Fruit fly (Drosophila melanogaster) whole organism, embryonic: ENCODE results near the gene SmD2.

Source experiments
- Blimp-1 ChIP-seq: fragments of 200-800 bp; sonication (Bioruptor generic); optimal IDR thresholded peaks from 3 replicates; lab custom pipeline; 2018; ENCODE audit warnings: missing biosample characterization, missing genetic modification characterization, mild to moderate bottlenecking, moderate library complexity, missing genetic modification reagents
- BtbVII ChIP-seq: fragments of 200-800 bp; sonication (Bioruptor generic); optimal IDR thresholded peaks from 3 replicates; lab custom pipeline; 2017; ENCODE audit warnings: missing biosample characterization, mild to moderate bottlenecking, missing genetic modification characterization
- CG1024 ChIP-seq: fragments of 200-800 bp; sonication (Bioruptor generic); IDR thresholded peaks from 2 replicates; pipeline ENCODE4 v1.3.6; 2022; ENCODE audit warnings: missing biosample characterization, missing genetic modification characterization
- CG10431 ChIP-seq: fragments of 200-800 bp; sonication (Bioruptor generic); optimal IDR thresholded peaks from 3 replicates; lab custom pipeline; 2018; ENCODE audit warnings: missing biosample characterization, mild to moderate bottlenecking, missing genetic modification characterization
- CG10979 ChIP-seq: fragments of 200-800 bp; sonication (Bioruptor generic); optimal IDR thresholded peaks from 2 replicates; lab custom pipeline; 2018; ENCODE audit warnings: missing biosample characterization, mild to moderate bottlenecking, missing genetic modification characterization, moderate library complexity
- CG11560 ChIP-seq: fragments of 200-800 bp; sonication (Bioruptor generic); IDR thresholded peaks from 3 replicates; pipeline ENCODE4 v1.3.6; 2022; ENCODE audit warnings: missing biosample characterization, missing genetic modification characterization
- CG12769 ChIP-seq: fragments of 200-800 bp; sonication (Bioruptor generic); optimal IDR thresholded peaks from 2 replicates; lab custom pipeline; 2019; ENCODE audit warnings: missing biosample characterization, mild to moderate bottlenecking, missing genetic modification characterization, moderate library complexity
- CG13296 ChIP-seq: fragments of 200-800 bp; sonication (Bioruptor generic); optimal IDR thresholded peaks from 3 replicates; lab custom pipeline; 2018; ENCODE audit warnings: missing biosample characterization, mild to moderate bottlenecking, missing genetic modification characterization
- CG14710 ChIP-seq: fragments of 200-800 bp; sonication (Bioruptor generic); optimal IDR thresholded peaks from 3 replicates; lab custom pipeline; 2019; ENCODE audit warnings: missing biosample characterization, mild to moderate bottlenecking, missing genetic modification characterization, moderate library complexity
- CG16863 ChIP-seq: fragments of 200-800 bp; sonication (Bioruptor generic); optimal IDR thresholded peaks from 3 replicates; lab custom pipeline; 2016; ENCODE audit warnings: missing biosample characterization, missing genetic modification characterization
- CG17612 ChIP-seq: fragments of 200-800 bp; sonication (Bioruptor generic); IDR thresholded peaks from 2 replicates; pipeline ENCODE4 v1.3.6; 2022; ENCODE audit warnings: missing biosample characterization, missing genetic modification characterization
- CG18011 ChIP-seq: fragments of 200-800 bp; sonication (Bioruptor generic); optimal IDR thresholded peaks from 2 replicates; lab custom pipeline; 2017; ENCODE audit warnings: missing biosample characterization, missing genetic modification characterization, mild to moderate bottlenecking, moderate library complexity, missing genotype
- CG30020 ChIP-seq: fragments of 200-800 bp; optimal IDR thresholded peaks from 2 replicates; lab custom pipeline; 2019; ENCODE audit warnings: missing biosample characterization, mild to moderate bottlenecking, missing genetic modification characterization, moderate library complexity
- CG32772 ChIP-seq: fragments of 200-800 bp; sonication (Bioruptor generic); IDR thresholded peaks from 2 replicates; pipeline ENCODE4 v1.3.6; 2022; ENCODE audit warnings: missing biosample characterization, missing genetic modification characterization
- CG3847 ChIP-seq: fragments of 200-800 bp; sonication (Bioruptor generic); IDR thresholded peaks from 2 replicates; pipeline ENCODE4 v1.3.6; 2022; ENCODE audit warnings: missing biosample characterization, missing genetic modification characterization
- CG6254 ChIP-seq: fragments of 200-800 bp; sonication (Bioruptor generic); optimal IDR thresholded peaks from 3 replicates; lab custom pipeline; 2017; ENCODE audit warnings: mild to moderate bottlenecking, missing biosample characterization, missing genetic modification reagents, missing genetic modification characterization
- CG7357 ChIP-seq: fragments of 200-800 bp; sonication (Bioruptor generic); IDR thresholded peaks from 3 replicates; pipeline ENCODE4 v1.3.6; 2022; ENCODE audit warnings: missing biosample characterization, missing genetic modification characterization
- CG7786 ChIP-seq: fragments of 200-800 bp; sonication (Bioruptor generic); optimal IDR thresholded peaks from 2 replicates; lab custom pipeline; 2016; ENCODE audit warnings: missing biosample characterization, missing genetic modification characterization
- CG7928 ChIP-seq: fragments of 200-800 bp; sonication (Bioruptor generic); optimal IDR thresholded peaks from 2 replicates; lab custom pipeline; 2017; ENCODE audit warnings: missing biosample characterization, mild to moderate bottlenecking, missing genetic modification characterization
- CG9609 ChIP-seq: fragments of 200-800 bp; sonication (Bioruptor generic); optimal IDR thresholded peaks from 3 replicates; lab custom pipeline; 2016; ENCODE audit warnings: missing biosample characterization, missing genetic modification characterization
- CG9727 ChIP-seq: fragments of 200-800 bp; sonication (Bioruptor generic); optimal IDR thresholded peaks from 3 replicates; lab custom pipeline; 2017; ENCODE audit warnings: missing biosample characterization, mild to moderate bottlenecking, missing genetic modification characterization
- Dek ChIP-seq: fragments of 200-800 bp; sonication (Bioruptor generic); optimal IDR thresholded peaks from 3 replicates; lab custom pipeline; 2019; ENCODE audit warnings: missing biosample characterization, mild to moderate bottlenecking, missing genetic modification characterization, moderate library complexity
- Dll ChIP-seq: fragments of 200-800 bp; sonication (Bioruptor generic); IDR thresholded peaks from 4 replicates; pipeline ENCODE4 v1.3.6; 2022; ENCODE audit warnings: missing biosample characterization, missing genetic modification characterization; ENCODE audit not compliant: partially characterized antibody
- Doc3 ChIP-seq: fragments of 200-800 bp; sonication (Bioruptor generic); IDR thresholded peaks from 3 replicates; pipeline ENCODE4 v1.3.6; 2022; ENCODE audit warnings: missing biosample characterization, missing genetic modification characterization; ENCODE audit not compliant: partially characterized antibody
- Dp ChIP-seq: fragments of 200-800 bp; sonication (Bioruptor generic); optimal IDR thresholded peaks from 2 replicates; lab custom pipeline; 2018; ENCODE audit warnings: missing biosample characterization, mild to moderate bottlenecking, missing genetic modification characterization, moderate library complexity
- Hr78 ChIP-seq, 2 experiments: fragments of 200-800 bp in 1 of 2; fragments of >200 bp in 1 of 2; sonication (Bioruptor generic) in 1 of 2; optimal IDR thresholded peaks; 2 replicates each; lab custom pipeline; 2017 to 2019; ENCODE audit warnings: missing biosample characterization in 2 of 2, missing genetic modification characterization in 2 of 2, mild to moderate bottlenecking in 1 of 2, moderate library complexity in 1 of 2
- Lim3 ChIP-seq: fragments of 200-800 bp; sonication (Bioruptor generic); IDR thresholded peaks from 2 replicates; pipeline ENCODE4 v1.3.6; 2022; ENCODE audit warnings: missing biosample characterization, missing genetic modification characterization
- Opbp ChIP-seq: fragments of 200-800 bp; sonication (Bioruptor generic); IDR thresholded peaks from 3 replicates; pipeline ENCODE4 v1.3.6; 2022; ENCODE audit warnings: missing biosample characterization, missing genetic modification characterization; ENCODE audit not compliant: partially characterized antibody
- Side ChIP-seq: fragments of 200-800 bp; sonication (Bioruptor generic); optimal IDR thresholded peaks from 2 replicates; lab custom pipeline; 2016; ENCODE audit warnings: missing biosample characterization, missing genetic modification characterization
- Xbp1 ChIP-seq: fragments of 200-800 bp; sonication (Bioruptor generic); optimal IDR thresholded peaks from 3 replicates; lab custom pipeline; 2016; ENCODE audit warnings: missing biosample characterization, mild to moderate bottlenecking, missing genetic modification characterization
- cas ChIP-seq: fragments of 200-800 bp; sonication (Bioruptor generic); IDR thresholded peaks from 2 replicates; pipeline ENCODE4 v1.3.6; 2022; ENCODE audit warnings: missing biosample characterization, missing genetic modification characterization
- ci ChIP-seq: fragments of 200-800 bp; sonication (Bioruptor generic); IDR thresholded peaks from 3 replicates; pipeline ENCODE4 v1.3.6; 2022; ENCODE audit warnings: missing biosample characterization, missing genetic modification characterization
- ftz-f1 ChIP-seq: fragments of 200-800 bp; sonication (Bioruptor generic); optimal IDR thresholded peaks from 2 replicates; lab custom pipeline; 2016; ENCODE audit warnings: missing biosample characterization, missing genetic modification characterization
- gcm2 ChIP-seq: fragments of 200-800 bp; sonication (Bioruptor generic); optimal IDR thresholded peaks from 2 replicates; lab custom pipeline; 2016; ENCODE audit warnings: missing biosample characterization, missing genetic modification characterization
- gt ChIP-seq: fragments of 200-800 bp; sonication (Bioruptor generic); IDR thresholded peaks from 2 replicates; pipeline ENCODE4 v1.3.6; 2022; ENCODE audit warnings: missing biosample characterization, missing genetic modification characterization
- her ChIP-seq: fragments of 200-800 bp; sonication (Bioruptor generic); optimal IDR thresholded peaks from 2 replicates; lab custom pipeline; 2016; ENCODE audit warnings: missing biosample characterization, missing genetic modification characterization
- hkb ChIP-seq, 2 experiments: fragments of 200-800 bp in 1 of 2; fragments of >200 bp in 1 of 2; sonication (Bioruptor generic) in 1 of 2; IDR thresholded peaks in 1 of 2; optimal IDR thresholded peaks in 1 of 2; 2 replicates each; pipeline versions ENCODE4 v1.3.6 to Lab custom; 2017 to 2022; ENCODE audit warnings: missing biosample characterization in 1 of 2, missing genetic modification characterization in 1 of 2
- insv ChIP-seq, 2 experiments: fragments of 200-800 bp; sonication (Bioruptor generic); optimal IDR thresholded peaks; 3 replicates each; lab custom pipeline; 2016 to 2018; ENCODE audit warnings: missing biosample characterization in 2 of 2, missing genetic modification characterization in 2 of 2
- lola ChIP-seq, 3 experiments: fragments of >200 bp in 2 of 3; fragments of 200-800 bp in 1 of 3; sonication (Bioruptor generic) in 1 of 3; optimal IDR thresholded peaks; 2 replicates each; lab custom pipeline; 2017 to 2019; ENCODE audit warnings: missing biosample characterization in 3 of 3, missing genetic modification characterization in 3 of 3, mild to moderate bottlenecking in 1 of 3, moderate library complexity in 1 of 3
- mirr ChIP-seq: fragments of 200-800 bp; sonication (Bioruptor generic); optimal IDR thresholded peaks from 3 replicates; lab custom pipeline; 2018; ENCODE audit warnings: missing biosample characterization, mild to moderate bottlenecking, missing genetic modification characterization
- nom ChIP-seq: fragments of 200-800 bp; sonication (Bioruptor generic); optimal IDR thresholded peaks from 2 replicates; lab custom pipeline; 2017; ENCODE audit warnings: missing biosample characterization, missing genetic modification characterization, mild to moderate bottlenecking, moderate library complexity, missing genetic modification reagents
- pan ChIP-seq, 4 experiments: fragments of >200 bp in 3 of 4; fragments of 200-800 bp in 1 of 4; sonication (Bioruptor generic) in 1 of 4; optimal IDR thresholded peaks in 3 of 4; IDR thresholded peaks in 1 of 4; 2 replicates each; pipeline versions ENCODE4 v1.3.6 to Lab custom; 2017 to 2022; ENCODE audit warnings: missing biosample characterization in 2 of 4, missing genetic modification characterization in 2 of 4, mixed read lengths in 1 of 4
- phol ChIP-seq: fragments of 200-800 bp; sonication (Bioruptor generic); optimal IDR thresholded peaks from 3 replicates; lab custom pipeline; 2018; ENCODE audit warnings: missing biosample characterization, mild to moderate bottlenecking, missing genetic modification characterization, moderate library complexity
- pnt ChIP-seq: fragments of 200-800 bp; sonication (Bioruptor generic); optimal IDR thresholded peaks from 3 replicates; lab custom pipeline; 2016; ENCODE audit warnings: missing biosample characterization, missing genetic modification characterization
- rib ChIP-seq: fragments of 200-800 bp; sonication (Bioruptor generic); IDR thresholded peaks from 2 replicates; pipeline ENCODE4 v1.3.6; 2022; ENCODE audit warnings: missing biosample characterization, missing genetic modification characterization
- schlank ChIP-seq: fragments of 200-800 bp; sonication (Bioruptor generic); optimal IDR thresholded peaks from 2 replicates; lab custom pipeline; 2018; ENCODE audit warnings: missing biosample characterization, mild to moderate bottlenecking, missing genetic modification characterization
- tin ChIP-seq: fragments of 200-800 bp; sonication (Bioruptor generic); optimal IDR thresholded peaks from 3 replicates; lab custom pipeline; 2016; ENCODE audit warnings: missing biosample characterization, missing genetic modification characterization
- tna ChIP-seq: fragments of 200-800 bp; sonication (Bioruptor generic); IDR thresholded peaks from 2 replicates; pipeline ENCODE4 v1.3.6; 2022; ENCODE audit warnings: missing biosample characterization, missing genetic modification characterization; ENCODE audit not compliant: partially characterized antibody
- usp ChIP-seq: fragments of >200 bp; optimal IDR thresholded peaks from 2 replicates; lab custom pipeline; 2017; ENCODE audit warnings: missing biosample characterization, missing genetic modification characterization

The SmD2 gene

DNA sequence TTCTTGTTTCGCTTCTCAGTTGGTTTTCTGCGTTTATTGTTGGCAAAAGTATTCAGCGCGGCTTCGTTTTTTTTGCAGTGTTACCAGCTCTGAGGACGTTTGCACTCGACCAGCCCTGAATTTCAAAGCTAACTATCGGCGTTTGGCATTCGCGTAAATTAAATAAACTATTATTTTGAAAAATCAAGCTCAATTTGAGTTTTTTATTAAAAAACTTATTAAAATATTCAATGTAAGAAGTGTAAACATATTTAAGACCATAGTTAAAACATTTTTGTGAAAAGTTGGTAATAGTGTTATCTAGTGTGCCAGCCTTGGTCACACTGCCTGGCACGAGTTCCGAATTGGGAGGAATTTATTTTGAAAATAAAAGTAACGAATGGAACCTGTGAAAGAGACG, at the start of gene SmD2, which contains the start of gene CG18048 (continued):
- TF ChIP-seq CG9609 (GFP tag; lab: Kevin White, UChicago): no peak
- TF ChIP-seq mirr (GFP tag; lab: Kevin White, UChicago): no peak
- peak; percentile 8 for TF ChIP-seq Xbp1 (GFP tag; lab: Kevin White, UChicago)
- TF ChIP-seq CG7928: peak; percentile 93
- TF ChIP-seq pnt (GFP tag; lab: Kevin White, UChicago): no peak
- peak; percentile 43 for TF ChIP-seq hkb (optimal IDR thresholded peaks at IDR 0.05; lab: Kevin White, UChicago)
- TF ChIP-seq hkb (GFP tag; IDR thresholded peaks at IDR 0.05; lab: Robert Waterston, UW): no peak
- peak; percentile 74 for TF ChIP-seq Doc3 (GFP tag; lab: Robert Waterston, UW)
- peak; percentile 14 for TF ChIP-seq CG9727
- TF ChIP-seq ci: no peak
- TF ChIP-seq tna (GFP tag; lab: Robert Waterston, UW): peak; percentile 43; the same call in 1 of the 2 replicates
- no peak for TF ChIP-seq cas (GFP tag; lab: Robert Waterston, UW)
- no peak for TF ChIP-seq CG10979
- TF ChIP-seq CG16863 (GFP tag; lab: Kevin White, UChicago): no peak
- TF ChIP-seq pan (optimal IDR thresholded peaks at IDR 0.05; lab: Kevin White, UChicago): no peak
- TF ChIP-seq pan (GFP tag; optimal IDR thresholded peaks at IDR 0.05 in 1 of 2, IDR thresholded peaks at IDR 0.05 in 1 of 2): no peak
- TF ChIP-seq CG17612 (GFP tag; lab: Robert Waterston, UW): no peak
- TF ChIP-seq CG7786: no peak
- peak; percentile 43 for TF ChIP-seq CG6254 (GFP tag; lab: Kevin White, UChicago)
- no peak for TF ChIP-seq insv (GFP tag; optimal IDR thresholded peaks at IDR 0.05; lab: Kevin White, UChicago)
- TF ChIP-seq CG13296 (GFP tag; lab: Kevin White, UChicago): no peak
- TF ChIP-seq CG12769 (tag; lab: Kevin White, UChicago): no peak
- no peak for TF ChIP-seq schlank
- TF ChIP-seq gt (GFP tag; lab: Robert Waterston, UW): no peak
- no peak for TF ChIP-seq gcm2 (GFP tag; lab: Kevin White, UChicago)
- peak; percentile 85 for TF ChIP-seq Dll (GFP tag; lab: Robert Waterston, UW)
- TF ChIP-seq phol (tag; lab: Kevin White, UChicago): peak; percentile 73
- peak; percentile 65; the same call in 1 of the 3 replicates for TF ChIP-seq Opbp (GFP tag; lab: Robert Waterston, UW)
- no peak for TF ChIP-seq CG32772 (GFP tag; lab: Robert Waterston, UW)
- TF ChIP-seq Dek (tag; lab: Kevin White, UChicago): no peak
- no peak for TF ChIP-seq tin
- TF ChIP-seq CG10431: no peak
- TF ChIP-seq rib (GFP tag; lab: Robert Waterston, UW): no peak
- peak; percentile 78 for TF ChIP-seq CG14710 (tag; lab: Kevin White, UChicago)
- TF ChIP-seq Side (GFP tag; lab: Kevin White, UChicago): no peak
- no peak for TF ChIP-seq Lim3 (GFP tag; lab: Robert Waterston, UW)
- no peak for TF ChIP-seq CG18011 (GFP tag; lab: Kevin White, UChicago)
- TF ChIP-seq nom (GFP tag; lab: Kevin White, UChicago): no peak
- peak in 1 of 3 experiments; percentile 10 for TF ChIP-seq lola (GFP tag; optimal IDR thresholded peaks at IDR 0.05; lab: Kevin White, UChicago)
- peak; percentile 67 for TF ChIP-seq CG30020 (tag; lab: Kevin White, UChicago)
- TF ChIP-seq CG7357 (GFP tag; lab: Robert Waterston, UW): no peak
- TF ChIP-seq Dp (GFP tag; lab: Kevin White, UChicago): peak; percentile 56
- TF ChIP-seq Hr78 (GFP tag; optimal IDR thresholded peaks at IDR 0.05; lab: Kevin White, UChicago): no peak
- no peak for TF ChIP-seq her (GFP tag; lab: Kevin White, UChicago)
- no peak for TF ChIP-seq CG11560 (tag; lab: Robert Waterston, UW)
- TF ChIP-seq usp (GFP tag; lab: Kevin White, UChicago): no peak
- no peak for TF ChIP-seq ftz-f1 (GFP tag; lab: Kevin White, UChicago)
- no peak for TF ChIP-seq CG1024 (GFP tag; lab: Robert Waterston, UW)
- TF ChIP-seq BtbVII (GFP tag; lab: Kevin White, UChicago): no peak
- peak; percentile 4 for TF ChIP-seq Blimp-1 (GFP tag; lab: Kevin White, UChicago)
- TF ChIP-seq CG3847 (GFP tag; lab: Robert Waterston, UW): peak; percentile 54; the same call in 1 of the 2 replicates
